Worm (Caenorhabditis elegans) whole organism, early embryonic: Measurements from ENCODE around the gene pole-4.

Source experiments
- F13C5.2 ChIP-seq: sonication (generic microtip); optimal IDR thresholded peaks from 2 replicates; lab custom pipeline; 2017; ENCODE audit warnings: mild to moderate bottlenecking, missing genetic modification characterization, inconsistent platforms, missing compliant biosample characterization
- aly-1 ChIP-seq: sonication (generic microtip); optimal IDR thresholded peaks from 2 replicates; lab custom pipeline; 2016; ENCODE audit warnings: missing genetic modification characterization, missing compliant biosample characterization
- ama-1 ChIP-seq: fragments of 150-350 bp; optimal IDR thresholded peaks from 2 replicates; lab custom pipeline; 2014
- ceh-13 ChIP-seq: fragments of 200-800 bp; sonication (Bioruptor generic); optimal IDR thresholded peaks from 2 replicates; lab custom pipeline; 2018; ENCODE audit warnings: mild to moderate bottlenecking, missing genetic modification characterization, missing compliant biosample characterization
- ceh-36 ChIP-seq: sonication (generic microtip); optimal IDR thresholded peaks from 2 replicates; lab custom pipeline; 2016; ENCODE audit warnings: missing genetic modification characterization, inconsistent platforms, missing compliant biosample characterization
- hnd-1 ChIP-seq: sonication (generic microtip); optimal IDR thresholded peaks from 2 replicates; lab custom pipeline; 2016; ENCODE audit warnings: missing genetic modification characterization, missing compliant biosample characterization
- scrt-1 ChIP-seq: fragments of 200-800 bp; sonication (Bioruptor generic); IDR thresholded peaks from 2 replicates; pipeline ENCODE4 v1.3.6; 2022; ENCODE audit warnings: missing genetic modification characterization, missing compliant biosample characterization

- TF ChIP-seq scrt-1 (GFP tag; lab: Robert Waterston, UW) (no peak), ama-1 (lab: Kevin White, UChicago) (no peak), F13C5.2 (tag; lab: Kevin White, UChicago) (no peak), ceh-13 (GFP tag; lab: Kevin White, UChicago) (no peak), hnd-1 (tag; lab: Kevin White, UChicago) (no peak), ceh-36 (no peak), aly-1 (no peak)
Observed at ce11 chrII:14928766-14929165, 40.4 kb downstream of the pole-4 start.
